Worm (Caenorhabditis elegans): ENCODE results near the gene snr-4.
A peak's percentile ranks its signal among the peaks of the same experiment; 100 is the strongest.

The snr-4 gene

DNA sequence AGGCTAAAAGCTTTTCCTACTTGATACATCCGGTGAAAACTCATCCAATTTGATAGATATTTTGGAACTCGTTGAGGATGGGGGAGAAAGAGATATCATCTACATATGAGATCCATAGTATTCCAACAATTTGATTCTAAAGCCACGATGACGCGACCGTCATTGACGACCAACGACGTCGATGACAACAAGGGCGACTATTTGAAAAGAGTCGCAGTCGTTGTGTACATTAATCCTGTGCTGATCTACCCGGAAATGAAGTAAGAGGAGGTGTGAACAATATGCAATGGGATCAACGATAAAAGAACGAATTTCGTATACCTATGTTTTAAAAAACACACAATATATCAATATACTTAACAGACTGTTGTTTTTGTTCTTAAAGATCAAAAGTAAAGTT, 48.6 kb upstream of the snr-4 start (continued):
- no peak for TF ChIP-seq let-607 (tag; optimal IDR thresholded peaks at IDR 0.05)
- no peak for TF ChIP-seq F10E7.11 (tag; optimal IDR thresholded peaks at IDR 0.05)
- no peak for TF ChIP-seq zim-3 (tag; optimal IDR thresholded peaks at IDR 0.05)
- TF ChIP-seq madf-8 (GFP tag; conservative IDR thresholded peaks at IDR 0.05) = no peak

DNA sequence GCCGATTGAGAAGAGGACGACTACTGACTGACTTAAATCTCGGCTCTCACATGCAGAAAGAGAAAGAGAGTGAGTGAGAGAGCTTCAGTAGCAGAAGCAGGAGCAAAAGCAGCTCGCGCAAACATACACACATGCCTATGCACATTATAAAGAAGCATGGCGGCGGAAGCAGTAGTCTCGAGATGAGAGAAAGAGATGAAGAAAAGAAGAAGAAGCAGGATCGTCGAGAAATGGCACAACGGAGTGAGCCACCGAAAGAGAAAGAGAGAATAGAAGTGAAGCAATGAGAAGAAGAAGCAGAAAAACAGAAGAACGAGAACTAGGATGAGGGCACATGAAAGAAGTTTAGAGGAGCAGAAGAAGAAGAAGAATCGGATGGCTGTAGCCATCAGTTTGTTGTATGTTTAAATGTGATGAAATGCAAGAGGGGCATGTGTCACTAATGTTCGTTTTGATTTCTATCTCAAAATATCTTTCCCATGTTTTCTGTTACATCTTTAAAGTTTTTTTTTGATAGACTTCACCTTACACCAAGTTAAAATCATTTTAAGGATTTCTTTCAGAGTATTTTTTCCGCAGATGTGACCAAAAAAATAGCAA, 47.5 kb upstream of the snr-4 start:
- TF ChIP-seq nhr-179 (tag; optimal IDR thresholded peaks at IDR 0.05) = no peak
- no peak for TF ChIP-seq fkh-3 (tag; optimal IDR thresholded peaks at IDR 0.05)
- TF ChIP-seq mcd-1 (GFP tag; IDR thresholded peaks at IDR 0.05) = no peak
- no peak for TF ChIP-seq xnd-1 (tag; optimal IDR thresholded peaks at IDR 0.05)
- no peak for TF ChIP-seq bed-1 (GFP tag; IDR thresholded peaks at IDR 0.05)
- TF ChIP-seq cebp-2 (GFP tag; IDR thresholded peaks at IDR 0.05) = no peak
- no peak for TF ChIP-seq Y79H2A.3 (GFP tag; conservative IDR thresholded peaks at IDR 0.05)
- no peak for TF ChIP-seq repo-1 (tag; optimal IDR thresholded peaks at IDR 0.05)
- no peak for TF ChIP-seq F10E7.11 (tag; optimal IDR thresholded peaks at IDR 0.05)
- no peak for TF ChIP-seq hlh-26 (GFP tag; conservative IDR thresholded peaks at IDR 0.05)
- no peak for TF ChIP-seq aptf-3 (GFP tag; IDR thresholded peaks at IDR 0.05)
- no peak for TF ChIP-seq lin-54 (GFP tag; optimal IDR thresholded peaks at IDR 0.05)
- TF ChIP-seq sea-2 (GFP tag; IDR thresholded peaks at IDR 0.05) = no peak
- no peak for TF ChIP-seq gei-17 (GFP tag; optimal IDR thresholded peaks at IDR 0.05)
- no peak for TF ChIP-seq F57A8.1 (GFP tag; optimal IDR thresholded peaks at IDR 0.05)
- TF ChIP-seq lin-35 (GFP tag; optimal IDR thresholded peaks at IDR 0.05) = no peak
- no peak for TF ChIP-seq nhr-90 (tag; optimal IDR thresholded peaks at IDR 0.05)
- no peak for TF ChIP-seq nhr-27 (tag; optimal IDR thresholded peaks at IDR 0.05)
- no peak for TF ChIP-seq F39B2.1 (GFP tag; IDR thresholded peaks at IDR 0.05)
- peak; percentile 30 for TF ChIP-seq attf-5 (GFP tag; optimal IDR thresholded peaks at IDR 0.05)
- TF ChIP-seq C17E4.6 (GFP tag; IDR thresholded peaks at IDR 0.05) = no peak
- no peak for TF ChIP-seq pbrm-1 (GFP tag; IDR thresholded peaks at IDR 0.05)
- no peak for TF ChIP-seq nfya-1 (tag; optimal IDR thresholded peaks at IDR 0.05; ENCODE audit: borderline replicate concordance, insufficient read depth)
- no peak for TF ChIP-seq atf-7 (tag; optimal IDR thresholded peaks at IDR 0.05)
- TF ChIP-seq ets-4 (GFP tag; optimal IDR thresholded peaks at IDR 0.05) = no peak
- TF ChIP-seq ceh-58 (GFP tag; IDR thresholded peaks at IDR 0.05) = no peak
- TF ChIP-seq madf-8 (GFP tag; conservative IDR thresholded peaks at IDR 0.05) = no peak
- peak; percentile 26; the same call in 1 of the 2 replicates for TF ChIP-seq hmg-1.2 (GFP tag; IDR thresholded peaks at IDR 0.05)
- TF ChIP-seq B0035.1 (tag; optimal IDR thresholded peaks at IDR 0.05) = no peak
- no peak for TF ChIP-seq nhr-80 (tag; optimal IDR thresholded peaks at IDR 0.05)
- no peak for TF ChIP-seq cebp-1 (GFP tag; IDR thresholded peaks at IDR 0.05)
- peak; percentile 54 for TF ChIP-seq cebp-1 (tag; optimal IDR thresholded peaks at IDR 0.05)
- TF ChIP-seq T07F8.4 (tag; optimal IDR thresholded peaks at IDR 0.05) = no peak
- no peak for TF ChIP-seq C06A6.2 (GFP tag; conservative IDR thresholded peaks at IDR 0.05)
- no peak for TF ChIP-seq madf-3 (GFP tag; IDR thresholded peaks at IDR 0.05)
- TF ChIP-seq Y53F4B.3 (GFP tag; IDR thresholded peaks at IDR 0.05) = no peak
- TF ChIP-seq rcor-1 (GFP tag; IDR thresholded peaks at IDR 0.05) = 0 out of 2 replicates have a peak, but pooled peaks have one; percentile 7
- no peak for TF ChIP-seq hlh-12 (tag; optimal IDR thresholded peaks at IDR 0.05)
- TF ChIP-seq K11D2.4 (GFP tag; IDR thresholded peaks at IDR 0.05) = no peak
- TF ChIP-seq D2030.7 (GFP tag; IDR thresholded peaks at IDR 0.05) = no peak
- no peak for TF ChIP-seq lsy-27 (tag; optimal IDR thresholded peaks at IDR 0.05; ENCODE audit: borderline replicate concordance, insufficient read depth)
- peak; percentile 66 for TF ChIP-seq K12H6.12 (tag; optimal IDR thresholded peaks at IDR 0.05)
- TF ChIP-seq ZK185.1 (tag; optimal IDR thresholded peaks at IDR 0.05; ENCODE audit: poor library complexity, severe bottlenecking) = no peak
- TF ChIP-seq ceh-91 (GFP tag; IDR thresholded peaks at IDR 0.05) = no peak
- TF ChIP-seq lin-40 (tag; optimal IDR thresholded peaks at IDR 0.05) = no peak

Data from whole organism, young adult.